Worm (Caenorhabditis elegans) whole organism, L4/young adult: ENCODE measurements around the gene ceh-83.

Source experiments
- W03F9.2 ChIP-seq: fragments of 150-350 bp; optimal IDR thresholded peaks from 2 replicates; lab custom pipeline; 2014; ENCODE audit warnings: missing biosample characterization, missing genetic modification characterization
- him-1 ChIP-seq: sonication (generic microtip); optimal IDR thresholded peaks from 2 replicates; lab custom pipeline; 2016; ENCODE audit warnings: missing genotype, missing genetic modification reagents, missing genetic modification characterization, missing compliant biosample characterization

DNA sequence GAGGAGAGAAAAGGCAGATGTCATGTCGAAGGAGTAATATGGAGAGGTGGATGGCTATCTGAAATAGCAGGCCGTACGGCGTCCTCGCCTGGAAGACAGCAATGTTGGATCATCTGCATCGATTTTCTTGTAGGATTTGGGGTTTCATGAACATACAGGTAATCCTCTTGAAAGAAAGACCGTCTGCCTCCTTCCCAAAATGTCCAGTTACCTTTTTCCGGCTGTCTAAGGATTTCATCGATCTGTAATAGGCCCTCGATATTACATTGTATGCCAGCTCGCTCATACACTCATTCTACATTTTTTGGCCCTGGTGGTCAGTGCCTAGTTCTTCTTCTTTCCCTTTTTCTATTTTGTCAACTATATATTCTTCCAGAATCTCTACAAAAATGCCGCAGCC, 13.9 kb downstream of the ceh-83 start, which contains the start of the genes fbxb-5 and btb-8:
- no peak for TF ChIP-seq him-1 (tag; lab: Kevin White, UChicago)
- TF ChIP-seq W03F9.2 = no peak
